Worm (Caenorhabditis elegans) whole organism, L3 larva: ENCODE measurements around the gene npax-4.

Experiments
- aly-2 ChIP-seq: fragments of 150-350 bp; optimal IDR thresholded peaks from 2 replicates; lab custom pipeline; 2014; ENCODE audit warnings: missing biosample characterization, missing genetic modification characterization
- ama-1 ChIP-seq: fragments of 150-350 bp; optimal IDR thresholded peaks from 2 replicates; lab custom pipeline; 2018
- elt-2 ChIP-seq: sonication (generic microtip); optimal IDR thresholded peaks from 2 replicates; lab custom pipeline; 2016; ENCODE audit warnings: missing genetic modification reagents, mild to moderate bottlenecking, missing genetic modification characterization, missing compliant biosample characterization
- nhr-237 ChIP-seq: fragments of 150-350 bp; optimal IDR thresholded peaks from 2 replicates; lab custom pipeline; 2014; ENCODE audit warnings: missing biosample characterization, missing genetic modification characterization
- unc-62 ChIP-seq: fragments of 150-350 bp; sonication (generic microtip); optimal IDR thresholded peaks from 4 replicates; lab custom pipeline; 2014; ENCODE audit warnings: missing biosample characterization, missing genetic modification reagents, missing genetic modification characterization
- ztf-4 ChIP-seq: fragments of 150-350 bp; optimal IDR thresholded peaks from 2 replicates; lab custom pipeline; 2014; ENCODE audit warnings: missing biosample characterization, missing genetic modification characterization

- no peak for TF ChIP-seq nhr-237
- no peak for TF ChIP-seq ztf-4
- no peak for TF ChIP-seq unc-62 (GFP tag; lab: Kevin White, UChicago)
- TF ChIP-seq aly-2 (tag; lab: Kevin White, UChicago), result no peak
- TF ChIP-seq ama-1 (lab: Kevin White, UChicago), result no peak
- no peak for TF ChIP-seq elt-2
These were observed 35.3 kb downstream of the npax-4 start, which contains the start of gene T11B7.2 for ce11 chrIV:8844457-8844856.
